Worm (Caenorhabditis elegans) whole organism, L1 larva: ENCODE data around the gene Y110A2AL.2.

Source experiments
- C04F5.9 ChIP-seq: sonication (generic microtip); optimal IDR thresholded peaks from 2 replicates; lab custom pipeline; 2016; ENCODE audit warnings: missing genetic modification characterization, missing compliant biosample characterization
- C16A3.4 ChIP-seq: fragments of 150-350 bp; optimal IDR thresholded peaks from 2 replicates; lab custom pipeline; 2014; ENCODE audit warnings: missing biosample characterization, missing genetic modification characterization
- C34B4.2 ChIP-seq: sonication (generic microtip); optimal IDR thresholded peaks from 2 replicates; lab custom pipeline; 2017; ENCODE audit warnings: mild to moderate bottlenecking, missing genetic modification characterization, missing compliant biosample characterization
- F16B12.6 ChIP-seq: fragments of 150-350 bp; optimal IDR thresholded peaks from 2 replicates; lab custom pipeline; 2014; ENCODE audit warnings: missing biosample characterization, missing genetic modification characterization
- Y116A8C.19 ChIP-seq: sonication (generic microtip); optimal IDR thresholded peaks from 2 replicates; lab custom pipeline; 2016; ENCODE audit warnings: missing compliant biosample characterization, missing genetic modification characterization, borderline replicate concordance
- ces-1 ChIP-seq: fragments of 150-350 bp; optimal IDR thresholded peaks from 2 replicates; lab custom pipeline; 2014; ENCODE audit warnings: missing biosample characterization, missing genetic modification reagents, missing genetic modification characterization
- efl-3 ChIP-seq: fragments of 200-800 bp; sonication (Bioruptor generic); optimal IDR thresholded peaks from 2 replicates; lab custom pipeline; 2018; ENCODE audit warnings: mild to moderate bottlenecking, missing genetic modification characterization, missing compliant biosample characterization
- egl-27 ChIP-seq, 2 experiments: fragments of 150-350 bp in 1 of 2; sonication (generic microtip); optimal IDR thresholded peaks; 3 replicates each; lab custom pipeline; 2017 to 2018; ENCODE audit warnings: missing biosample characterization in 2 of 2, missing genetic modification characterization in 2 of 2, missing genetic modification reagents in 2 of 2
- elt-3 ChIP-seq, 6 experiments: fragments of 150-350 bp in 1 of 6; sonication (generic microtip); optimal IDR thresholded peaks; 2 replicates each; lab custom pipeline; 2017 to 2018; ENCODE audit warnings: missing biosample characterization in 6 of 6, missing genetic modification characterization in 6 of 6, inconsistent platforms in 1 of 6
- fkh-10 ChIP-seq: sonication (generic microtip); optimal IDR thresholded peaks from 2 replicates; lab custom pipeline; 2017; ENCODE audit warnings: missing biosample characterization, missing genetic modification reagents, missing genetic modification characterization
- fkh-8 ChIP-seq: sonication (generic microtip); optimal IDR thresholded peaks from 2 replicates; lab custom pipeline; 2016; ENCODE audit warnings: mild to moderate bottlenecking, missing genetic modification characterization, missing compliant biosample characterization
- hlh-4 ChIP-seq: sonication (generic microtip); optimal IDR thresholded peaks from 2 replicates; lab custom pipeline; 2016; ENCODE audit warnings: mild to moderate bottlenecking, missing genetic modification characterization, missing compliant biosample characterization
- hpl-2 ChIP-seq: fragments of 150-350 bp; optimal IDR thresholded peaks from 2 replicates; lab custom pipeline; 2014; ENCODE audit warnings: missing biosample characterization, missing genetic modification reagents, missing genetic modification characterization
- irx-1 ChIP-seq: sonication (generic microtip); optimal IDR thresholded peaks from 2 replicates; lab custom pipeline; 2016; ENCODE audit warnings: missing genetic modification characterization, missing compliant biosample characterization
- lin-14 ChIP-seq: fragments of 200-800 bp; sonication (Bioruptor generic); optimal IDR thresholded peaks from 2 replicates; lab custom pipeline; 2018; ENCODE audit warnings: mild to moderate bottlenecking, missing genetic modification characterization, moderate library complexity, missing compliant biosample characterization
- mef-2 ChIP-seq: fragments of 150-350 bp; optimal IDR thresholded peaks from 2 replicates; lab custom pipeline; 2014; ENCODE audit warnings: missing biosample characterization, missing genetic modification characterization
- nhr-11 ChIP-seq: fragments of 150-350 bp; optimal IDR thresholded peaks from 2 replicates; lab custom pipeline; 2014; ENCODE audit warnings: missing biosample characterization, missing genetic modification characterization
- nhr-19 ChIP-seq: fragments of 200-800 bp; sonication (Bioruptor generic); conservative IDR thresholded peaks from 2 replicates; pipeline ENCODE4 v1.3.6; 2022; ENCODE audit warnings: missing genetic modification characterization, missing compliant biosample characterization
- nhr-28 ChIP-seq: fragments of 150-350 bp; optimal IDR thresholded peaks from 2 replicates; lab custom pipeline; 2014; ENCODE audit warnings: missing biosample characterization, missing genetic modification characterization
- nhr-71 ChIP-seq: sonication (generic microtip); optimal IDR thresholded peaks from 2 replicates; lab custom pipeline; 2016; ENCODE audit warnings: mild to moderate bottlenecking, missing genetic modification characterization, moderate library complexity, missing compliant biosample characterization
- nhr-76 ChIP-seq: sonication (generic microtip); optimal IDR thresholded peaks from 2 replicates; lab custom pipeline; 2017; ENCODE audit warnings: missing biosample characterization, missing genetic modification characterization
- nhr-77 ChIP-seq: fragments of 150-350 bp; optimal IDR thresholded peaks from 2 replicates; lab custom pipeline; 2014; ENCODE audit warnings: missing biosample characterization, missing genetic modification characterization
- nhr-84 ChIP-seq: sonication (generic microtip); optimal IDR thresholded peaks from 2 replicates; lab custom pipeline; 2017; ENCODE audit warnings: missing biosample characterization, missing genetic modification characterization
- nhr-85 ChIP-seq: sonication (generic microtip); peaks from one replicate; lab custom pipeline; 2016; ENCODE audit warnings: missing genetic modification characterization, inconsistent platforms, missing compliant biosample characterization
- pag-3 ChIP-seq: sonication (generic microtip); optimal IDR thresholded peaks from 2 replicates; lab custom pipeline; 2017; ENCODE audit warnings: missing genetic modification characterization, mild to moderate bottlenecking, missing compliant biosample characterization, antibody characterized with exemption, borderline replicate concordance; ENCODE audit not compliant: insufficient read depth
- pqm-1 ChIP-seq: sonication (generic microtip); optimal IDR thresholded peaks from 3 replicates; lab custom pipeline; 2017; ENCODE audit warnings: missing biosample characterization, missing genetic modification characterization
- snpc-4 ChIP-seq: fragments of 150-350 bp; optimal IDR thresholded peaks from 2 replicates; lab custom pipeline; 2014; ENCODE audit warnings: missing biosample characterization, missing genetic modification characterization
- snu-23 ChIP-seq: sonication (generic microtip); optimal IDR thresholded peaks from 2 replicates; lab custom pipeline; 2016; ENCODE audit warnings: missing genetic modification characterization, missing compliant biosample characterization
- sox-4 ChIP-seq: sonication (generic microtip); optimal IDR thresholded peaks from 2 replicates; lab custom pipeline; 2016; ENCODE audit warnings: missing genetic modification characterization, missing compliant biosample characterization
- sptf-1 ChIP-seq: fragments of 150-350 bp; optimal IDR thresholded peaks from 2 replicates; lab custom pipeline; 2014; ENCODE audit warnings: missing biosample characterization, missing genetic modification characterization
- sup-37 ChIP-seq: fragments of 200-800 bp; sonication (Bioruptor generic); optimal IDR thresholded peaks from 2 replicates; lab custom pipeline; 2018; ENCODE audit warnings: mild to moderate bottlenecking, missing genetic modification characterization, missing compliant biosample characterization
- tbx-2 ChIP-seq: sonication (generic microtip); optimal IDR thresholded peaks from 2 replicates; lab custom pipeline; 2016; ENCODE audit warnings: missing genetic modification characterization, missing compliant biosample characterization
- tlp-1 ChIP-seq: fragments of 150-350 bp; optimal IDR thresholded peaks from 2 replicates; lab custom pipeline; 2014; ENCODE audit warnings: missing biosample characterization, missing genetic modification characterization
- unc-130 ChIP-seq: fragments of 150-350 bp; optimal IDR thresholded peaks from 2 replicates; lab custom pipeline; 2017; ENCODE audit warnings: missing biosample characterization, missing genetic modification characterization, inconsistent platforms
- unc-30 ChIP-seq: sonication (generic microtip); optimal IDR thresholded peaks from 2 replicates; lab custom pipeline; 2017; ENCODE audit warnings: missing biosample characterization, missing genetic modification characterization
- unc-62 ChIP-seq: fragments of 150-350 bp; optimal IDR thresholded peaks from 2 replicates; lab custom pipeline; 2014; ENCODE audit warnings: missing biosample characterization, missing genetic modification reagents, missing genetic modification characterization
- unc-86 ChIP-seq: sonication (generic microtip); optimal IDR thresholded peaks from 2 replicates; lab custom pipeline; 2016; ENCODE audit warnings: missing genetic modification characterization, missing compliant biosample characterization
- unc-98 ChIP-seq: fragments of 200-800 bp; sonication (Bioruptor generic); IDR thresholded peaks from 2 replicates; pipeline ENCODE4 v1.3.6; 2022; ENCODE audit warnings: missing genetic modification characterization, missing compliant biosample characterization
- xbp-1 ChIP-seq: sonication (generic microtip); optimal IDR thresholded peaks from 2 replicates; lab custom pipeline; 2016; ENCODE audit warnings: missing genetic modification characterization, missing compliant biosample characterization
- zag-1 ChIP-seq: fragments of 150-350 bp; optimal IDR thresholded peaks from 2 replicates; lab custom pipeline; 2014; ENCODE audit warnings: missing biosample characterization, missing genetic modification characterization
- zip-4 ChIP-seq: fragments of 200-800 bp; sonication (Bioruptor generic); optimal IDR thresholded peaks from 2 replicates; lab custom pipeline; 2018; ENCODE audit warnings: mild to moderate bottlenecking, missing genetic modification characterization, moderate library complexity, missing compliant biosample characterization
- ztf-11 ChIP-seq, 2 experiments: sonication (generic microtip); optimal IDR thresholded peaks; 2 replicates each; lab custom pipeline; 2016 to 2017; ENCODE audit warnings: missing genetic modification characterization in 2 of 2, missing biosample characterization in 1 of 2, missing compliant biosample characterization in 1 of 2

Gene Y110A2AL.2

ce11 chrII:2867701-2868100 lies at the start of gene Y110A2AL.2:
TSS of gene Y110A2AL.2 (plus strand) at chrII:2868001.
- TF ChIP-seq hlh-4 (no peak), nhr-77 (tag; lab: Kevin White, UChicago) (no peak), pag-3 (tag; lab: Kevin White, UChicago) (no peak), sox-4 (tag; lab: Kevin White, UChicago) (no peak), unc-30 (tag; lab: Kevin White, UChicago) (no peak), snu-23 (no peak), nhr-71 (no peak), unc-98 (no peak), nhr-19 (GFP tag; lab: Robert Waterston, UW) (no peak)

- no peak for TF ChIP-seq unc-62 (GFP tag; lab: Kevin White, UChicago)
- TF ChIP-seq egl-27 (tag; optimal IDR thresholded peaks at IDR 0.05; lab: Kevin White, UChicago) = no peak
- TF ChIP-seq elt-3 (tag; optimal IDR thresholded peaks at IDR 0.05; lab: Kevin White, UChicago) = no peak
- TF ChIP-seq unc-86 (tag; lab: Kevin White, UChicago) = no peak
- no peak for TF ChIP-seq irx-1 (tag; lab: Kevin White, UChicago)
- TF ChIP-seq zag-1 = no peak
- no peak for TF ChIP-seq nhr-84 (tag; lab: Kevin White, UChicago)
- no peak for TF ChIP-seq xbp-1 (tag; lab: Kevin White, UChicago)
- no peak for TF ChIP-seq zip-4
- TF ChIP-seq C04F5.9 = no peak
- TF ChIP-seq nhr-71 = no peak
- no peak for TF ChIP-seq sptf-1 (tag; lab: Kevin White, UChicago)
- no peak for TF ChIP-seq pqm-1 (tag; lab: Kevin White, UChicago)
These were observed 45.3 kb upstream of the Y110A2AL.2 start, which contains the start of the genes fut-4 and K12H6.10 for ce11 chrII:2822435-2822920. TSS of gene fut-4 (minus strand) at chrII:2822535. TSS of gene K12H6.10 (plus strand) at chrII:2822870.

ce11 chrII:2824169-2824568 lies 43.6 kb upstream of the Y110A2AL.2 start, which contains the start of the genes K12H6.4 and K12H6.9:
TSS of gene K12H6.4 (minus strand) at chrII:2824269.
TSS of gene K12H6.9 (plus strand) at chrII:2824404.
- TF ChIP-seq mef-2 (tag; lab: Kevin White, UChicago) (no peak), C16A3.4 (tag; lab: Kevin White, UChicago) (no peak), ztf-11 (tag; optimal IDR thresholded peaks at IDR 0.05; lab: Kevin White, UChicago) (no peak), C34B4.2 (tag; lab: Kevin White, UChicago) (no peak), fkh-8 (tag; lab: Kevin White, UChicago) (no peak), Y116A8C.19 (tag; lab: Kevin White, UChicago) (no peak), unc-86 (tag; lab: Kevin White, UChicago) (no peak), nhr-11 (tag; lab: Kevin White, UChicago) (no peak)

- TF ChIP-seq lin-14 (GFP tag; lab: Kevin White, UChicago) (no peak), nhr-85 (tag; lab: Kevin White, UChicago) (no peak), unc-86 (tag; lab: Kevin White, UChicago) (no peak), hlh-4 (no peak), sup-37 (GFP tag; lab: Kevin White, UChicago) (no peak), nhr-76 (tag; lab: Kevin White, UChicago) (no peak), snpc-4 (no peak), tbx-2 (tag; lab: Kevin White, UChicago) (no peak), nhr-28 (tag; lab: Kevin White, UChicago) (no peak), tlp-1 (tag; lab: Kevin White, UChicago) (no peak), F16B12.6 (tag; lab: Kevin White, UChicago) (no peak), efl-3 (GFP tag; lab: Kevin White, UChicago) (no peak), unc-62 (GFP tag; lab: Kevin White, UChicago) (no peak), unc-130 (no peak), ces-1 (no peak), fkh-10 (GFP tag; lab: Kevin White, UChicago) (no peak), hpl-2 (GFP tag; lab: Kevin White, UChicago) (no peak)
These were observed 41.7 kb upstream of the Y110A2AL.2 start, which contains the start of gene K12H6.5 for ce11 chrII:2826073-2826472. TSS of gene K12H6.5 (minus strand) at chrII:2826173.
